Fruit fly (Drosophila melanogaster) whole organism, embryonic: ENCODE measurements around the gene CG9986.

ENCODE experiments used
- BEAF-32 ChIP-seq: fragments of 200-800 bp; sonication (Bioruptor generic); optimal IDR thresholded peaks from 3 replicates; lab custom pipeline; 2017; ENCODE audit warnings: missing biosample characterization, missing genetic modification characterization, mild to moderate bottlenecking, moderate library complexity, missing genetic modification reagents
- CG18619 ChIP-seq: fragments of 200-800 bp; sonication (Bioruptor generic); optimal IDR thresholded peaks from 3 replicates; lab custom pipeline; 2017; ENCODE audit warnings: missing biosample characterization, mild to moderate bottlenecking, missing genetic modification characterization
- CG6683 ChIP-seq: fragments of 200-800 bp; sonication (Bioruptor generic); optimal IDR thresholded peaks from 2 replicates; lab custom pipeline; 2017; ENCODE audit warnings: missing biosample characterization, mild to moderate bottlenecking, missing genetic modification characterization, missing genetic modification reagents
- Hand ChIP-seq: fragments of 200-800 bp; sonication (Bioruptor generic); optimal IDR thresholded peaks from 2 replicates; lab custom pipeline; 2017; ENCODE audit warnings: mild to moderate bottlenecking, missing biosample characterization, missing genetic modification reagents, missing genetic modification characterization
- sim ChIP-seq: fragments of 200-800 bp; sonication (Bioruptor generic); IDR thresholded peaks from 2 replicates; pipeline ENCODE4 v1.3.6; 2022; ENCODE audit warnings: missing biosample characterization, missing genetic modification characterization

DNA sequence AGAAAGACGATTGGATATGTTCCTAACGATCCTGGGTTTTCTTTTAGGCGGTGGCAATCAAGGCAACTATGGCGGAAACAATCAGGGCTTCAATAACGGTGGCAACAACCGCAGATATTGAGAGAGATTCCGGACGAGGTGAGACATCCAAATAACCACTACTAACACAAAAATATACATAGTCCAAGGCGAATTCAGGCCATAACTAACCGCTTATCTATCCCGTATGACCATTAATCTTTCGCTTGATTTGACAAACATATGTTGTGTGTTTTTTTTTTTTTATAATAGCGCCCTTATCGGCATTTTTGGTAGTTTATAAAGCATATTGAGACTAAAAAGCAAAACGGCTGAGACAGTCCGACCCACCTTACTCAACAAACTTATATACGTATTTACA, 2.3 kb upstream of the CG9986 start:
- TF ChIP-seq BEAF-32 (GFP tag; lab: Kevin White, UChicago) (no peak), CG18619 (no peak), Hand (no peak), sim (no peak), CG6683 (no peak)
